Fruit fly (Drosophila melanogaster): ENCODE data around the gene CG13970.

Gene CG13970

dm6 chr2L:20097105-20097631 lies 6.8 kb downstream of the CG13970 start, which contains the start of the genes mRpS18B and Kua (continued):
- TF ChIP-seq Ada2b (GFP tag; IDR thresholded peaks at IDR 0.05) = peak; percentile 60
- no peak for TF ChIP-seq CG6854 (GFP tag; optimal IDR thresholded peaks at IDR 0.05)
- TF ChIP-seq wek (GFP tag; optimal IDR thresholded peaks at IDR 0.05) = peak; percentile 49
- peak; percentile 57 for TF ChIP-seq lab (GFP tag; optimal IDR thresholded peaks at IDR 0.05)
- TF ChIP-seq CG10654 (GFP tag; optimal IDR thresholded peaks at IDR 0.05) = no peak
- no peak for TF ChIP-seq cwo (GFP tag; optimal IDR thresholded peaks at IDR 0.05)
- peak; percentile 68 for TF ChIP-seq CG13287 (GFP tag; IDR thresholded peaks at IDR 0.05; ENCODE audit: partially characterized antibody)
- TF ChIP-seq CG32767 (GFP tag; IDR thresholded peaks at IDR 0.05) = no peak
- no peak for TF ChIP-seq CG10462 (GFP tag; optimal IDR thresholded peaks at IDR 0.05)
- TF ChIP-seq abd-A (tag; optimal IDR thresholded peaks at IDR 0.05) = no peak
- no peak for TF ChIP-seq so (GFP tag; IDR thresholded peaks at IDR 0.05)
- TF ChIP-seq HLHmδ (GFP tag; optimal IDR thresholded peaks at IDR 0.05) = no peak
- TF ChIP-seq CG17328 (GFP tag; IDR thresholded peaks at IDR 0.05) = no peak
- TF ChIP-seq NC2β (GFP tag; optimal IDR thresholded peaks at IDR 0.05) = no peak
- no peak for TF ChIP-seq repo (GFP tag; optimal IDR thresholded peaks at IDR 0.05)
- TF ChIP-seq Oaz (GFP tag; IDR thresholded peaks at IDR 0.05) = no peak
- TF ChIP-seq E2f1 (GFP tag; IDR thresholded peaks at IDR 0.05) = no peak; the same call in 1 of the 2 replicates
- TF ChIP-seq CG17612 (GFP tag; IDR thresholded peaks at IDR 0.05) = no peak
- no peak for TF ChIP-seq CG10431 (GFP tag; optimal IDR thresholded peaks at IDR 0.05)
- TF ChIP-seq MTF-1 (GFP tag; optimal IDR thresholded peaks at IDR 0.05; ENCODE audit: borderline replicate concordance) = no peak
- no peak for TF ChIP-seq gcm (GFP tag; optimal IDR thresholded peaks at IDR 0.05)
- peak; percentile 45 for TF ChIP-seq Lhr (GFP tag; optimal IDR thresholded peaks at IDR 0.05)
- no peak for TF ChIP-seq Nf-YA (GFP tag; IDR thresholded peaks at IDR 0.05)
- TF ChIP-seq Atf6 (GFP tag; IDR thresholded peaks at IDR 0.05) = no peak; the same call in 1 of the 2 replicates
- TF ChIP-seq Ptx1 (GFP tag; IDR thresholded peaks at IDR 0.05) = peak; percentile 74
- no peak for TF ChIP-seq Elba2 (GFP tag; optimal IDR thresholded peaks at IDR 0.05)
- peak; percentile 64 to 94 for TF ChIP-seq crp (GFP tag; optimal IDR thresholded peaks at IDR 0.05)
- TF ChIP-seq CG10274 (GFP tag; optimal IDR thresholded peaks at IDR 0.05) = no peak
- TF ChIP-seq CG13296 (GFP tag; optimal IDR thresholded peaks at IDR 0.05) = peak; percentile 54
- peak; percentile 52 for TF ChIP-seq Ssrp (tag; optimal IDR thresholded peaks at IDR 0.05)
- no peak for TF ChIP-seq ac (GFP tag; optimal IDR thresholded peaks at IDR 0.05)
- peak; percentile 2 for TF ChIP-seq gsb-n (tag; optimal IDR thresholded peaks at IDR 0.05)
- no peak for TF ChIP-seq run (tag; optimal IDR thresholded peaks at IDR 0.05)
- no peak for TF ChIP-seq Mrtf (GFP tag; IDR thresholded peaks at IDR 0.05)
- no peak for TF ChIP-seq Optix (GFP tag; IDR thresholded peaks at IDR 0.05)
- no peak for TF ChIP-seq Kr (GFP tag; optimal IDR thresholded peaks at IDR 0.05)
- TF ChIP-seq Doc3 (GFP tag; IDR thresholded peaks at IDR 0.05; ENCODE audit: partially characterized antibody) = peak; percentile 46; the same call in 2 of the 3 replicates
- peak; percentile 65 for TF ChIP-seq CG15696 (tag; optimal IDR thresholded peaks at IDR 0.05)
- TF ChIP-seq HmgZ (tag; optimal IDR thresholded peaks at IDR 0.05) = peak; percentile 47
- no peak for TF ChIP-seq sqz (GFP tag; optimal IDR thresholded peaks at IDR 0.05)
- TF ChIP-seq ara (GFP tag; IDR thresholded peaks at IDR 0.05) = no peak
- no peak for TF ChIP-seq Doc2 (GFP tag; IDR thresholded peaks at IDR 0.05)
- TF ChIP-seq Nf-YC (tag; optimal IDR thresholded peaks at IDR 0.05) = peak; percentile 59
- TF ChIP-seq Opbp (GFP tag; IDR thresholded peaks at IDR 0.05; ENCODE audit: partially characterized antibody) = peak; percentile 67
- peak in 1 of 3 experiments; percentile 52 for TF ChIP-seq lola (GFP tag; optimal IDR thresholded peaks at IDR 0.05)
- TF ChIP-seq CG15073 (GFP tag; optimal IDR thresholded peaks at IDR 0.05) = no peak
- TF ChIP-seq ssp (GFP tag; IDR thresholded peaks at IDR 0.05) = peak; percentile 60
- peak; percentile 62 for TF ChIP-seq tin (GFP tag; optimal IDR thresholded peaks at IDR 0.05)
- TF ChIP-seq Bteb2 (GFP tag; optimal IDR thresholded peaks at IDR 0.05) = no peak
- TF ChIP-seq CG15601 (tag; optimal IDR thresholded peaks at IDR 0.05) = peak; percentile 49

Measured in whole organism, embryonic.